Fruit fly (Drosophila melanogaster): ENCODE data around the gene Noc3.

The Noc3 gene

dm6 chr3R:7199849-7200248 lies 46.9 kb downstream of the Noc3 start:
- TF ChIP-seq CG15336 (GFP tag; IDR thresholded peaks at IDR 0.05) (no peak), Smox (GFP tag; optimal IDR thresholded peaks at IDR 0.05) (no peak), fd59A (GFP tag; optimal IDR thresholded peaks at IDR 0.05) (no peak), CG16779 (tag; optimal IDR thresholded peaks at IDR 0.05) (no peak), CG6792 (GFP tag; optimal IDR thresholded peaks at IDR 0.05) (no peak), CG10631 (GFP tag; optimal IDR thresholded peaks at IDR 0.05) (no peak), Sox14 (GFP tag; optimal IDR thresholded peaks at IDR 0.05) (no peak), OdsH (GFP tag; optimal IDR thresholded peaks at IDR 0.05) (no peak), cyc (GFP tag; optimal IDR thresholded peaks at IDR 0.05) (no peak), salr (GFP tag; optimal IDR thresholded peaks at IDR 0.05) (no peak), ss (GFP tag; optimal IDR thresholded peaks at IDR 0.05) (no peak), CG1621 (tag; optimal IDR thresholded peaks at IDR 0.05) (no peak), CG6163 (GFP tag; IDR thresholded peaks at IDR 0.05) (no peak), CG7368 (GFP tag; optimal IDR thresholded peaks at IDR 0.05) (no peak)
